Worm (Caenorhabditis elegans) whole organism, late embryonic: ENCODE data around the gene C56C10.7.

Experiments used
- F13H6.1 ChIP-seq: sonication (generic microtip); optimal IDR thresholded peaks from 2 replicates; lab custom pipeline; 2016; ENCODE audit warnings: missing genetic modification characterization, missing compliant biosample characterization
- K02D7.2 ChIP-seq: sonication (generic microtip); optimal IDR thresholded peaks from 2 replicates; lab custom pipeline; 2017; ENCODE audit warnings: mild to moderate bottlenecking, missing genetic modification characterization, missing compliant biosample characterization
- Y22D7AL.16 ChIP-seq: sonication (generic microtip); optimal IDR thresholded peaks from 2 replicates; lab custom pipeline; 2016; ENCODE audit warnings: missing genetic modification characterization, missing compliant biosample characterization
- ama-1 ChIP-seq: fragments of 150-350 bp; optimal IDR thresholded peaks from 2 replicates; lab custom pipeline; 2014
- ceh-14 ChIP-seq: sonication (generic microtip); optimal IDR thresholded peaks from 2 replicates; lab custom pipeline; 2016; ENCODE audit warnings: missing genotype, missing genetic modification characterization, missing compliant biosample characterization
- ceh-19 ChIP-seq: fragments of 200-800 bp; sonication (Bioruptor generic); optimal IDR thresholded peaks from 2 replicates; lab custom pipeline; 2018; ENCODE audit warnings: mild to moderate bottlenecking, missing genetic modification characterization, missing compliant biosample characterization
- ceh-2 ChIP-seq: sonication (generic microtip); optimal IDR thresholded peaks from 2 replicates; lab custom pipeline; 2016; ENCODE audit warnings: missing genotype, missing genetic modification characterization, missing compliant biosample characterization
- ceh-22 ChIP-seq: sonication (generic microtip); optimal IDR thresholded peaks from 2 replicates; lab custom pipeline; 2017; ENCODE audit warnings: missing biosample characterization, missing genetic modification characterization
- ceh-24 ChIP-seq: sonication (generic microtip); optimal IDR thresholded peaks from 2 replicates; lab custom pipeline; 2016; ENCODE audit warnings: mild to moderate bottlenecking, missing genetic modification characterization, missing compliant biosample characterization
- ceh-45 ChIP-seq: fragments of 200-800 bp; sonication (Bioruptor generic); IDR thresholded peaks from 2 replicates; pipeline ENCODE4 v1.3.6; 2022; ENCODE audit warnings: missing genetic modification reagents, missing genetic modification characterization, missing compliant biosample characterization
- ceh-48 ChIP-seq: sonication (generic microtip); optimal IDR thresholded peaks from 2 replicates; lab custom pipeline; 2016; ENCODE audit warnings: missing genetic modification characterization, inconsistent platforms, missing compliant biosample characterization
- ceh-9 ChIP-seq: sonication (generic microtip); optimal IDR thresholded peaks from 2 replicates; lab custom pipeline; 2016; ENCODE audit warnings: mild to moderate bottlenecking, missing genetic modification characterization, inconsistent platforms, missing compliant biosample characterization
- che-1 ChIP-seq: sonication (generic microtip); optimal IDR thresholded peaks from 2 replicates; lab custom pipeline; 2016; ENCODE audit warnings: mild to moderate bottlenecking, missing genetic modification characterization, missing compliant biosample characterization
- dmd-4 ChIP-seq: sonication (generic microtip); optimal IDR thresholded peaks from 2 replicates; lab custom pipeline; 2016; ENCODE audit warnings: borderline replicate concordance, missing genetic modification characterization, missing compliant biosample characterization
- elt-2 ChIP-seq: sonication (generic microtip); optimal IDR thresholded peaks from 2 replicates; lab custom pipeline; 2016; ENCODE audit warnings: missing genetic modification reagents, missing genetic modification characterization, missing compliant biosample characterization
- elt-4 ChIP-seq: sonication (generic microtip); optimal IDR thresholded peaks from 2 replicates; lab custom pipeline; 2016; ENCODE audit warnings: missing genetic modification characterization, missing compliant biosample characterization
- eyg-1 ChIP-seq: sonication (generic microtip); optimal IDR thresholded peaks from 2 replicates; lab custom pipeline; 2016; ENCODE audit warnings: missing genotype, missing genetic modification characterization, missing compliant biosample characterization
- hlh-15 ChIP-seq: sonication (generic microtip); optimal IDR thresholded peaks from 2 replicates; lab custom pipeline; 2016; ENCODE audit warnings: missing genetic modification characterization, missing compliant biosample characterization
- hlh-8 ChIP-seq: sonication (generic microtip); optimal IDR thresholded peaks from 2 replicates; lab custom pipeline; 2016; ENCODE audit warnings: missing genotype, missing genetic modification characterization, missing compliant biosample characterization
- lim-6 ChIP-seq: sonication (generic microtip); optimal IDR thresholded peaks from 2 replicates; lab custom pipeline; 2016; ENCODE audit warnings: missing genetic modification characterization, missing compliant biosample characterization
- lin-11 ChIP-seq: fragments of 200-800 bp; sonication (Bioruptor generic); optimal IDR thresholded peaks from 2 replicates; lab custom pipeline; 2018; ENCODE audit warnings: mild to moderate bottlenecking, missing genetic modification characterization, missing compliant biosample characterization
- mec-3 ChIP-seq: sonication (generic microtip); optimal IDR thresholded peaks from 2 replicates; lab custom pipeline; 2016; ENCODE audit warnings: borderline replicate concordance, missing genetic modification characterization, missing compliant biosample characterization
- nfya-1 ChIP-seq: sonication (generic microtip); optimal IDR thresholded peaks from 2 replicates; lab custom pipeline; 2017; ENCODE audit warnings: missing genetic modification characterization, mild to moderate bottlenecking, missing compliant biosample characterization, antibody characterized with exemption, moderate library complexity
- nhr-232 ChIP-seq: sonication (generic microtip); optimal IDR thresholded peaks from 2 replicates; lab custom pipeline; 2016; ENCODE audit warnings: missing genetic modification characterization, missing compliant biosample characterization
- npax-4 ChIP-seq: sonication (generic microtip); optimal IDR thresholded peaks from 2 replicates; lab custom pipeline; 2016; ENCODE audit warnings: missing genetic modification characterization, missing compliant biosample characterization
- odd-2 ChIP-seq: sonication (generic microtip); optimal IDR thresholded peaks from 2 replicates; lab custom pipeline; 2017; ENCODE audit warnings: antibody characterized with exemption, mild to moderate bottlenecking, missing genetic modification characterization, missing compliant biosample characterization
- pag-3 ChIP-seq: sonication (generic microtip); optimal IDR thresholded peaks from 2 replicates; lab custom pipeline; 2016; ENCODE audit warnings: missing compliant biosample characterization, missing genetic modification characterization, borderline replicate concordance
- pax-1 ChIP-seq: fragments of 150-350 bp; optimal IDR thresholded peaks from 2 replicates; lab custom pipeline; 2014; ENCODE audit warnings: missing biosample characterization, missing genetic modification characterization
- pha-2 ChIP-seq: sonication (generic microtip); optimal IDR thresholded peaks from 2 replicates; lab custom pipeline; 2017; ENCODE audit warnings: mild to moderate bottlenecking, missing genetic modification characterization, missing compliant biosample characterization
- pha-4 ChIP-seq: fragments of 150-350 bp; optimal IDR thresholded peaks from 2 replicates; lab custom pipeline; 2018; ENCODE audit warnings: missing biosample characterization, missing genetic modification reagents, missing genetic modification characterization
- sdc-2 ChIP-seq: sonication (generic microtip); optimal IDR thresholded peaks from 2 replicates; lab custom pipeline; 2016; ENCODE audit warnings: missing genotype, missing genetic modification characterization, missing compliant biosample characterization
- ttx-3 ChIP-seq: sonication (generic microtip); optimal IDR thresholded peaks from 2 replicates; lab custom pipeline; 2016; ENCODE audit warnings: missing genetic modification reagents, missing genetic modification characterization, missing compliant biosample characterization
- unc-42 ChIP-seq: sonication (generic microtip); optimal IDR thresholded peaks from 2 replicates; lab custom pipeline; 2016; ENCODE audit warnings: missing genotype, missing genetic modification characterization, missing compliant biosample characterization
- unc-55 ChIP-seq: sonication (generic microtip); optimal IDR thresholded peaks from 2 replicates; lab custom pipeline; 2017; ENCODE audit warnings: missing biosample characterization, missing genetic modification reagents, missing genetic modification characterization
- unc-86 ChIP-seq: sonication (generic microtip); optimal IDR thresholded peaks from 2 replicates; lab custom pipeline; 2016; ENCODE audit warnings: missing genetic modification characterization, missing compliant biosample characterization
- ztf-16 ChIP-seq: sonication (generic microtip); optimal IDR thresholded peaks from 2 replicates; lab custom pipeline; 2017; ENCODE audit warnings: missing genetic modification characterization, missing compliant biosample characterization

C56C10.7 gene

ce11 chrII:6616770-6617169, 29.4 kb upstream of the C56C10.7 start, which contains the start of gene klf-3:
Gene klf-3, plus strand, starts transcription at chrII:6616878.
- TF ChIP-seq ama-1 (lab: Kevin White, UChicago) (no peak), unc-86 (no peak), ceh-45 (GFP tag; lab: Robert Waterston, UW) (no peak), lin-11 (tag; lab: Kevin White, UChicago) (no peak), dmd-4 (tag; lab: Kevin White, UChicago) (no peak), npax-4 (tag; lab: Kevin White, UChicago) (no peak), ceh-48 (tag; lab: Kevin White, UChicago) (no peak), pha-2 (no peak), odd-2 (tag; lab: Kevin White, UChicago) (no peak), F13H6.1 (tag; lab: Kevin White, UChicago) (no peak), sdc-2 (no peak)
- TF ChIP-seq, all 69 proteins: peak for 0

- TF ChIP-seq ceh-24, result no peak
- no peak for TF ChIP-seq ceh-2
- no peak for TF ChIP-seq Y22D7AL.16
- TF ChIP-seq nfya-1 (tag; lab: Kevin White, UChicago), result no peak
- TF ChIP-seq hlh-15 (tag; lab: Kevin White, UChicago), result no peak
- no peak for TF ChIP-seq pax-1
Measured at ce11 chrII:6616135-6616534, 28.8 kb upstream of the C56C10.7 start.

- TF ChIP-seq dmd-4 (tag; lab: Kevin White, UChicago) (no peak), unc-42 (tag; lab: Kevin White, UChicago) (no peak), nhr-232 (tag; lab: Kevin White, UChicago) (no peak), elt-4 (tag; lab: Kevin White, UChicago) (no peak)
- TF ChIP-seq, all 69 proteins: peak for 0
Measured at ce11 chrII:6615232-6616029, 28.1 kb upstream of the C56C10.7 start.

- TF ChIP-seq ama-1 (lab: Kevin White, UChicago) (no peak), ceh-14 (no peak), elt-2 (no peak), ztf-16 (no peak), unc-55 (no peak), nhr-232 (tag; lab: Kevin White, UChicago) (no peak), ceh-45 (GFP tag; lab: Robert Waterston, UW) (no peak), ceh-19 (GFP tag; lab: Kevin White, UChicago) (no peak), ttx-3 (tag; lab: Kevin White, UChicago) (no peak), hlh-8 (tag; lab: Kevin White, UChicago) (no peak), lim-6 (no peak), pha-4 (tag; lab: Kevin White, UChicago) (no peak), ceh-22 (no peak), eyg-1 (tag; lab: Kevin White, UChicago) (no peak), ceh-24 (no peak), che-1 (no peak), ceh-9 (tag; lab: Kevin White, UChicago) (no peak), pag-3 (no peak), K02D7.2 (tag; lab: Kevin White, UChicago) (no peak), Y22D7AL.16 (no peak)
Measured at ce11 chrII:6614500-6614899, 27.1 kb upstream of the C56C10.7 start.

- TF ChIP-seq mec-3 (tag; lab: Kevin White, UChicago), result no peak
Measured at ce11 chrII:6612544-6612943, 25.2 kb upstream of the C56C10.7 start.
